Worm (Caenorhabditis elegans) whole organism, midembryonic: ENCODE measurements around the gene W09H1.1.

ENCODE experiments used
- T22C8.4 ChIP-seq: fragments of 200-800 bp; sonication (Bioruptor generic); IDR thresholded peaks from 2 replicates; pipeline ENCODE4 v1.3.6; 2022; ENCODE audit warnings: missing genetic modification characterization, missing compliant biosample characterization
- cog-1 ChIP-seq: sonication (generic microtip); optimal IDR thresholded peaks from 2 replicates; lab custom pipeline; 2016; ENCODE audit warnings: missing genetic modification characterization, missing compliant biosample characterization
- flt-1 ChIP-seq: fragments of 200-800 bp; sonication (Bioruptor generic); IDR thresholded peaks from 2 replicates; pipeline ENCODE4 v1.3.6; 2022; ENCODE audit warnings: missing genetic modification characterization, missing compliant biosample characterization
- klf-2 ChIP-seq: fragments of 200-800 bp; sonication (Bioruptor generic); conservative IDR thresholded peaks from 2 replicates; pipeline ENCODE4 v1.3.6; 2022; ENCODE audit warnings: missing genetic modification reagents, missing genetic modification characterization, missing compliant biosample characterization
- med-1 ChIP-seq: sonication (generic microtip); optimal IDR thresholded peaks from 2 replicates; lab custom pipeline; 2017; ENCODE audit warnings: missing genetic modification characterization, mild to moderate bottlenecking, missing compliant biosample characterization, antibody characterized with exemption, missing genetic modification reagents; ENCODE audit not compliant: insufficient read depth
- ref-1 ChIP-seq: fragments of 200-800 bp; sonication (Bioruptor generic); conservative IDR thresholded peaks from 2 replicates; pipeline ENCODE4 v1.3.6; 2022; ENCODE audit warnings: missing genetic modification reagents, missing genetic modification characterization, missing compliant biosample characterization
- tab-1 ChIP-seq: fragments of 200-800 bp; sonication (Bioruptor generic); IDR thresholded peaks from 2 replicates; pipeline ENCODE4 v1.3.6; 2022; ENCODE audit warnings: missing genetic modification characterization, missing compliant biosample characterization
- ztf-23 ChIP-seq: fragments of 200-800 bp; sonication (Bioruptor generic); IDR thresholded peaks from 2 replicates; pipeline ENCODE4 v1.3.6; 2022; ENCODE audit warnings: missing genetic modification reagents, missing genetic modification characterization, missing compliant biosample characterization
- ztf-29 ChIP-seq: fragments of 200-800 bp; sonication (Bioruptor generic); IDR thresholded peaks from 2 replicates; pipeline ENCODE4 v1.3.6; 2022; ENCODE audit warnings: missing genetic modification reagents, missing genetic modification characterization, missing compliant biosample characterization

DNA sequence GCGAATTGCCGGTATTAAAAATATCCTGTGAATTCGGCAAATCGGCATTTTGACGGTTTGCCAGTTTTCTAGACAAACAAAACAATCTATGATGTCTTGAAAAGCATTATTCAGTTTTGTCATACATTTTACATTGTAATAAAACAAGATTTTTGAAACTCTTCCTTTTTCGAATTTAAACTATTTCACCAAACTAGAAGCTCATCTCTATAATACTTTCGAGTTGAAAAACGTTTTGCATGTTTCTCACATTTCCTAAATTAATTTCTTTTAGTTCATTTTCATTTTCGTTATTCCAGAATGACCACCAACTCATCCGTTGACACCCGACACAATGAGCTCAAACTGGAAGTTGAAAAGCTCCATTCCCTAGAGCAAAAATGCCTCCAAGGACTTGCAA is 51.8 kb downstream of the W09H1.1 start, which contains the start of gene F29C12.6:
- no peak for TF ChIP-seq flt-1 (GFP tag; lab: Robert Waterston, UW)
- no peak for TF ChIP-seq klf-2 (GFP tag; lab: Robert Waterston, UW)
- TF ChIP-seq ztf-23 (GFP tag; lab: Robert Waterston, UW), result no peak
- TF ChIP-seq T22C8.4 (GFP tag; lab: Robert Waterston, UW), result no peak
- no peak for TF ChIP-seq cog-1 (tag; lab: Kevin White, UChicago)
- TF ChIP-seq tab-1 (GFP tag; lab: Robert Waterston, UW), result no peak
- TF ChIP-seq ztf-29, result no peak
- TF ChIP-seq med-1 (GFP tag; lab: Kevin White, UChicago), result no peak
- no peak for TF ChIP-seq ref-1 (GFP tag; lab: Robert Waterston, UW)
